Fruit fly (Drosophila melanogaster): ENCODE measurements around the gene CG42594.
A peak's percentile ranks its signal among the peaks of the same experiment; 100 is the strongest.

Gene CG42594

dm6 chrX:4930100-4931010 lies 89.7 kb downstream of the CG42594 start (continued):
- no peak for TF ChIP-seq fd102C (GFP tag; optimal IDR thresholded peaks at IDR 0.05)
- no peak for TF ChIP-seq slou (GFP tag; optimal IDR thresholded peaks at IDR 0.05)
- no peak for TF ChIP-seq HLH4C (GFP tag; IDR thresholded peaks at IDR 0.05; ENCODE audit: partially characterized antibody)
- no peak for TF ChIP-seq ro (GFP tag; IDR thresholded peaks at IDR 0.05)
- TF ChIP-seq Kr (GFP tag; optimal IDR thresholded peaks at IDR 0.05) = no peak
- no peak for TF ChIP-seq chinmo (GFP tag; IDR thresholded peaks at IDR 0.05; ENCODE audit: partially characterized antibody)
- TF ChIP-seq CG16779 (GFP tag; IDR thresholded peaks at IDR 0.05) = no peak
- no peak for TF ChIP-seq en (GFP tag; optimal IDR thresholded peaks at IDR 0.05)
- no peak for TF ChIP-seq Xrp1 (GFP tag; IDR thresholded peaks at IDR 0.05)
- TF ChIP-seq CTCF (GFP tag; optimal IDR thresholded peaks at IDR 0.05) = peak; percentile 47
- TF ChIP-seq CG15011 (GFP tag; optimal IDR thresholded peaks at IDR 0.05) = no peak
- TF ChIP-seq CG1024 (GFP tag; IDR thresholded peaks at IDR 0.05) = no peak
- TF ChIP-seq fd96Cb (tag; optimal IDR thresholded peaks at IDR 0.05) = peak; percentile 0
- TF ChIP-seq CG32767 (GFP tag; IDR thresholded peaks at IDR 0.05) = no peak
- no peak for TF ChIP-seq CG11085 (GFP tag; IDR thresholded peaks at IDR 0.05)
- no peak for TF ChIP-seq ATbp (GFP tag; optimal IDR thresholded peaks at IDR 0.05)
- no peak for TF ChIP-seq ase (GFP tag; IDR thresholded peaks at IDR 0.05)
- peak; percentile 52 for TF ChIP-seq Hsf (GFP tag; optimal IDR thresholded peaks at IDR 0.05)
- TF ChIP-seq her (GFP tag; optimal IDR thresholded peaks at IDR 0.05) = peak; percentile 49
- TF ChIP-seq CG6854 (GFP tag; optimal IDR thresholded peaks at IDR 0.05) = no peak
- no peak for TF ChIP-seq Mrtf (GFP tag; IDR thresholded peaks at IDR 0.05)
- TF ChIP-seq CG2875 (GFP tag; optimal IDR thresholded peaks at IDR 0.05) = no peak
- TF ChIP-seq mld (GFP tag; IDR thresholded peaks at IDR 0.05; ENCODE audit: partially characterized antibody) = no peak
- TF ChIP-seq jigr1 (GFP tag; IDR thresholded peaks at IDR 0.05) = no peak
- peak; percentile 59 for TF ChIP-seq Fer1 (GFP tag; optimal IDR thresholded peaks at IDR 0.05)
- TF ChIP-seq Fer3 (tag; optimal IDR thresholded peaks at IDR 0.05) = no peak
- TF ChIP-seq da (GFP tag; optimal IDR thresholded peaks at IDR 0.05) = peak; percentile 3
- TF ChIP-seq tll (GFP tag; optimal IDR thresholded peaks at IDR 0.05) = no peak
- TF ChIP-seq hkb (optimal IDR thresholded peaks at IDR 0.05) = no peak
- no peak for TF ChIP-seq hkb (GFP tag; IDR thresholded peaks at IDR 0.05)
- no peak for TF ChIP-seq CG12071 (GFP tag; optimal IDR thresholded peaks at IDR 0.05)
- peak; percentile 46 for TF ChIP-seq CG3281 (GFP tag; optimal IDR thresholded peaks at IDR 0.05)
- no peak for TF ChIP-seq Ssrp (tag; optimal IDR thresholded peaks at IDR 0.05)
- TF ChIP-seq TFAM (GFP tag; optimal IDR thresholded peaks at IDR 0.05) = no peak
- no peak for TF ChIP-seq CG6175 (GFP tag; IDR thresholded peaks at IDR 0.05)
- no peak for TF ChIP-seq lmd (GFP tag; IDR thresholded peaks at IDR 0.05)
- no peak for TF ChIP-seq CG13287 (GFP tag; IDR thresholded peaks at IDR 0.05; ENCODE audit: partially characterized antibody)
- no peak for TF ChIP-seq CG12769 (tag; optimal IDR thresholded peaks at IDR 0.05)
- no peak for TF ChIP-seq dysf (GFP tag; IDR thresholded peaks at IDR 0.05)
- TF ChIP-seq Poxn (GFP tag; IDR thresholded peaks at IDR 0.05) = no peak
- peak; percentile 29 for TF ChIP-seq tin (GFP tag; optimal IDR thresholded peaks at IDR 0.05)
- TF ChIP-seq bab2 (GFP tag; optimal IDR thresholded peaks at IDR 0.05) = peak; percentile 18
- no peak for TF ChIP-seq CG4360 (GFP tag; IDR thresholded peaks at IDR 0.05)
- no peak for TF ChIP-seq CG9876 (GFP tag; optimal IDR thresholded peaks at IDR 0.05)
- no peak for TF ChIP-seq gcm2 (GFP tag; optimal IDR thresholded peaks at IDR 0.05)
- no peak for TF ChIP-seq HmgZ (tag; optimal IDR thresholded peaks at IDR 0.05)
- TF ChIP-seq CG17829 (tag; optimal IDR thresholded peaks at IDR 0.05) = no peak
- no peak for TF ChIP-seq CG3838 (GFP tag; optimal IDR thresholded peaks at IDR 0.05)
- no peak for TF ChIP-seq CG31365 (tag; optimal IDR thresholded peaks at IDR 0.05)
- peak; percentile 17 for TF ChIP-seq CG10979 (tag; optimal IDR thresholded peaks at IDR 0.05)
- TF ChIP-seq Sox100B (GFP tag; optimal IDR thresholded peaks at IDR 0.05) = no peak

Measured in whole organism, embryonic.